Worm (Caenorhabditis elegans): ENCODE results near the gene pes-23.

- TF ChIP-seq sea-2 (GFP tag; IDR thresholded peaks at IDR 0.05) (no peak), F49E8.2 (tag; optimal IDR thresholded peaks at IDR 0.05; ENCODE audit: insufficient read depth) (no peak), chd-7 (tag; optimal IDR thresholded peaks at IDR 0.05) (no peak), dpl-1 (GFP tag; optimal IDR thresholded peaks at IDR 0.05) (no peak), ceh-27 (GFP tag; optimal IDR thresholded peaks at IDR 0.05) (no peak), snpc-4 (GFP tag; optimal IDR thresholded peaks at IDR 0.05) (no peak), snpc-4 (tag; optimal IDR thresholded peaks at IDR 0.05) (no peak), attf-3 (GFP tag; conservative IDR thresholded peaks at IDR 0.05) (no peak), ets-4 (GFP tag; optimal IDR thresholded peaks at IDR 0.05) (no peak), hrde-1 (tag; optimal IDR thresholded peaks at IDR 0.05; ENCODE audit: borderline replicate concordance) (no peak)
Observed at ce11 chrX:6941711-6942110, 40.5 kb downstream of the pes-23 start.
